Worm (Caenorhabditis elegans) whole organism, L1 larva: ENCODE data around the gene K03A11.6.

Experiments used
- C16A3.4 ChIP-seq: fragments of 150-350 bp; optimal IDR thresholded peaks from 2 replicates; lab custom pipeline; 2014; ENCODE audit warnings: missing biosample characterization, missing genetic modification characterization
- F16B12.6 ChIP-seq: fragments of 150-350 bp; optimal IDR thresholded peaks from 2 replicates; lab custom pipeline; 2014; ENCODE audit warnings: missing biosample characterization, missing genetic modification characterization
- aly-2 ChIP-seq: fragments of 150-350 bp; optimal IDR thresholded peaks from 2 replicates; lab custom pipeline; 2014; ENCODE audit warnings: missing biosample characterization, missing genetic modification characterization
- blmp-1 ChIP-seq: fragments of 150-350 bp; optimal IDR thresholded peaks from 2 replicates; lab custom pipeline; 2014; ENCODE audit warnings: missing biosample characterization, missing genetic modification characterization
- ceh-63 ChIP-seq: fragments of 200-800 bp; sonication (Bioruptor generic); optimal IDR thresholded peaks from 2 replicates; lab custom pipeline; 2018; ENCODE audit warnings: mild to moderate bottlenecking, missing genetic modification characterization, missing compliant biosample characterization
- ceh-8 ChIP-seq: fragments of 200-800 bp; sonication (Bioruptor generic); optimal IDR thresholded peaks from 2 replicates; lab custom pipeline; 2018; ENCODE audit warnings: mild to moderate bottlenecking, missing genetic modification characterization, moderate library complexity, missing compliant biosample characterization
- ceh-88 ChIP-seq: fragments of 200-800 bp; sonication (Bioruptor generic); IDR thresholded peaks from 2 replicates; pipeline ENCODE4 v1.3.6; 2022; ENCODE audit warnings: missing genetic modification characterization, missing compliant biosample characterization
- ceh-90 ChIP-seq: sonication (generic microtip); optimal IDR thresholded peaks from 2 replicates; lab custom pipeline; 2016; ENCODE audit warnings: missing genetic modification characterization, missing compliant biosample characterization
- dsc-1 ChIP-seq: sonication (generic microtip); optimal IDR thresholded peaks from 2 replicates; lab custom pipeline; 2016; ENCODE audit warnings: mild to moderate bottlenecking, missing genetic modification characterization, missing compliant biosample characterization
- egl-13 ChIP-seq: sonication (generic microtip); optimal IDR thresholded peaks from 2 replicates; lab custom pipeline; 2016; ENCODE audit warnings: missing genotype, missing genetic modification reagents, missing genetic modification characterization, missing compliant biosample characterization
- egl-27 ChIP-seq, 2 experiments: fragments of 150-350 bp in 1 of 2; sonication (generic microtip); optimal IDR thresholded peaks; 3 replicates each; lab custom pipeline; 2017 to 2018; ENCODE audit warnings: missing biosample characterization in 2 of 2, missing genetic modification characterization in 2 of 2, missing genetic modification reagents in 2 of 2
- elt-2 ChIP-seq: sonication (generic microtip); optimal IDR thresholded peaks from 2 replicates; lab custom pipeline; 2016; ENCODE audit warnings: missing genetic modification characterization, mild to moderate bottlenecking, inconsistent platforms, missing compliant biosample characterization, missing genetic modification reagents
- ets-5 ChIP-seq: fragments of 200-800 bp; sonication (Bioruptor generic); IDR thresholded peaks from 2 replicates; pipeline ENCODE4 v1.3.6; 2022; ENCODE audit warnings: missing genetic modification characterization, missing compliant biosample characterization
- fkh-4 ChIP-seq: sonication (generic microtip); optimal IDR thresholded peaks from 2 replicates; lab custom pipeline; 2016; ENCODE audit warnings: missing compliant biosample characterization, missing genetic modification characterization, borderline replicate concordance
- grh-1 ChIP-seq: fragments of 200-800 bp; sonication (Bioruptor generic); IDR thresholded peaks from 2 replicates; pipeline ENCODE4 v1.3.6; 2022; ENCODE audit warnings: missing genetic modification reagents, missing genetic modification characterization, missing compliant biosample characterization
- hlh-17 ChIP-seq: fragments of 200-800 bp; sonication (Bioruptor generic); optimal IDR thresholded peaks from 2 replicates; lab custom pipeline; 2018; ENCODE audit warnings: missing genetic modification characterization, mild to moderate bottlenecking, missing compliant biosample characterization, moderate library complexity, borderline replicate concordance
- hpl-2 ChIP-seq: fragments of 150-350 bp; optimal IDR thresholded peaks from 2 replicates; lab custom pipeline; 2014; ENCODE audit warnings: missing biosample characterization, missing genetic modification reagents, missing genetic modification characterization
- irx-1 ChIP-seq: sonication (generic microtip); optimal IDR thresholded peaks from 2 replicates; lab custom pipeline; 2016; ENCODE audit warnings: missing genetic modification characterization, missing compliant biosample characterization
- lin-14 ChIP-seq: fragments of 200-800 bp; sonication (Bioruptor generic); optimal IDR thresholded peaks from 2 replicates; lab custom pipeline; 2018; ENCODE audit warnings: mild to moderate bottlenecking, missing genetic modification characterization, moderate library complexity, missing compliant biosample characterization
- lin-15B ChIP-seq: fragments of 150-350 bp; sonication (generic microtip); optimal IDR thresholded peaks from 3 replicates; lab custom pipeline; 2014; ENCODE audit warnings: missing biosample characterization, missing genetic modification characterization
- lin-35 ChIP-seq, 2 experiments: fragments of 150-350 bp; optimal IDR thresholded peaks; 2 replicates each; lab custom pipeline; 2014; ENCODE audit warnings: missing biosample characterization in 2 of 2, missing genetic modification characterization in 2 of 2, missing genetic modification reagents in 2 of 2
- lin-39 ChIP-seq: fragments of 150-350 bp; optimal IDR thresholded peaks from 2 replicates; lab custom pipeline; 2014; ENCODE audit warnings: missing biosample characterization, missing genetic modification reagents, missing genetic modification characterization
- mab-9 ChIP-seq: fragments of 200-800 bp; sonication (Bioruptor generic); IDR thresholded peaks from 2 replicates; pipeline ENCODE4 v1.3.6; 2022; ENCODE audit warnings: missing genetic modification reagents, missing genetic modification characterization, missing compliant biosample characterization
- mdl-1 ChIP-seq, 2 experiments: fragments of 150-350 bp; optimal IDR thresholded peaks; 2 replicates each; lab custom pipeline; 2014 to 2017; ENCODE audit warnings: missing biosample characterization in 2 of 2, missing genetic modification characterization in 2 of 2, inconsistent platforms in 1 of 2
- nhr-11 ChIP-seq: fragments of 150-350 bp; optimal IDR thresholded peaks from 2 replicates; lab custom pipeline; 2014; ENCODE audit warnings: missing biosample characterization, missing genetic modification characterization
- nhr-19 ChIP-seq: fragments of 200-800 bp; sonication (Bioruptor generic); conservative IDR thresholded peaks from 2 replicates; pipeline ENCODE4 v1.3.6; 2022; ENCODE audit warnings: missing genetic modification characterization, missing compliant biosample characterization
- nhr-20 ChIP-seq: sonication (generic microtip); optimal IDR thresholded peaks from 2 replicates; lab custom pipeline; 2016; ENCODE audit warnings: mild to moderate bottlenecking, missing genetic modification characterization, missing compliant biosample characterization
- nhr-237 ChIP-seq: fragments of 150-350 bp; optimal IDR thresholded peaks from 2 replicates; lab custom pipeline; 2014; ENCODE audit warnings: missing biosample characterization, missing genetic modification characterization
- nhr-47 ChIP-seq: sonication (generic microtip); optimal IDR thresholded peaks from 2 replicates; lab custom pipeline; 2016; ENCODE audit warnings: mild to moderate bottlenecking, missing genetic modification characterization, moderate library complexity, missing compliant biosample characterization
- nhr-77 ChIP-seq: fragments of 150-350 bp; optimal IDR thresholded peaks from 2 replicates; lab custom pipeline; 2014; ENCODE audit warnings: missing biosample characterization, missing genetic modification characterization
- nhr-84 ChIP-seq: sonication (generic microtip); optimal IDR thresholded peaks from 2 replicates; lab custom pipeline; 2017; ENCODE audit warnings: missing biosample characterization, missing genetic modification characterization
- nhr-90 ChIP-seq: sonication (generic microtip); optimal IDR thresholded peaks from 2 replicates; lab custom pipeline; 2016; ENCODE audit warnings: mild to moderate bottlenecking, missing genetic modification characterization, missing compliant biosample characterization; ENCODE audit not compliant: poor library complexity
- pag-3 ChIP-seq: sonication (generic microtip); optimal IDR thresholded peaks from 2 replicates; lab custom pipeline; 2017; ENCODE audit warnings: missing genetic modification characterization, mild to moderate bottlenecking, missing compliant biosample characterization, antibody characterized with exemption, borderline replicate concordance; ENCODE audit not compliant: insufficient read depth
- pax-3 ChIP-seq: fragments of 200-800 bp; sonication (Bioruptor generic); optimal IDR thresholded peaks from 2 replicates; lab custom pipeline; 2018; ENCODE audit warnings: mild to moderate bottlenecking, missing genetic modification characterization, moderate library complexity, missing compliant biosample characterization
- pqm-1 ChIP-seq: sonication (generic microtip); optimal IDR thresholded peaks from 3 replicates; lab custom pipeline; 2017; ENCODE audit warnings: missing biosample characterization, missing genetic modification characterization
- rnt-1 ChIP-seq: sonication (generic microtip); optimal IDR thresholded peaks from 2 replicates; lab custom pipeline; 2016; ENCODE audit warnings: mild to moderate bottlenecking, missing genetic modification characterization, moderate library complexity, missing compliant biosample characterization
- skn-1 ChIP-seq: fragments of 150-350 bp; optimal IDR thresholded peaks from 2 replicates; lab custom pipeline; 2014; ENCODE audit warnings: missing biosample characterization, missing genetic modification characterization
- snpc-4 ChIP-seq: fragments of 150-350 bp; optimal IDR thresholded peaks from 2 replicates; lab custom pipeline; 2014; ENCODE audit warnings: missing biosample characterization, missing genetic modification characterization
- snu-23 ChIP-seq: sonication (generic microtip); optimal IDR thresholded peaks from 2 replicates; lab custom pipeline; 2016; ENCODE audit warnings: missing genetic modification characterization, missing compliant biosample characterization
- sox-4 ChIP-seq: sonication (generic microtip); optimal IDR thresholded peaks from 2 replicates; lab custom pipeline; 2016; ENCODE audit warnings: missing genetic modification characterization, missing compliant biosample characterization
- sptf-1 ChIP-seq: fragments of 150-350 bp; optimal IDR thresholded peaks from 2 replicates; lab custom pipeline; 2014; ENCODE audit warnings: missing biosample characterization, missing genetic modification characterization
- tbx-2 ChIP-seq: sonication (generic microtip); optimal IDR thresholded peaks from 2 replicates; lab custom pipeline; 2016; ENCODE audit warnings: missing genetic modification characterization, missing compliant biosample characterization
- unc-30 ChIP-seq: sonication (generic microtip); optimal IDR thresholded peaks from 2 replicates; lab custom pipeline; 2017; ENCODE audit warnings: missing biosample characterization, missing genetic modification characterization
- unc-86 ChIP-seq: sonication (generic microtip); optimal IDR thresholded peaks from 2 replicates; lab custom pipeline; 2016; ENCODE audit warnings: missing genetic modification characterization, missing compliant biosample characterization
- zip-4 ChIP-seq: fragments of 200-800 bp; sonication (Bioruptor generic); optimal IDR thresholded peaks from 2 replicates; lab custom pipeline; 2018; ENCODE audit warnings: mild to moderate bottlenecking, missing genetic modification characterization, moderate library complexity, missing compliant biosample characterization
- ztf-11 ChIP-seq, 2 experiments: sonication (generic microtip); optimal IDR thresholded peaks; 2 replicates each; lab custom pipeline; 2016 to 2017; ENCODE audit warnings: missing genetic modification characterization in 2 of 2, missing biosample characterization in 1 of 2, missing compliant biosample characterization in 1 of 2

Gene K03A11.6

ce11 chrX:13046324-13046723, 9.3 kb upstream of the K03A11.6 start (continued):
- TF ChIP-seq hpl-2 (GFP tag; lab: Kevin White, UChicago) (peak; percentile 82), C16A3.4 (tag; lab: Kevin White, UChicago) (peak; percentile 84), nhr-11 (tag; lab: Kevin White, UChicago) (peak; percentile 62), irx-1 (peak; percentile 86), skn-1 (peak; percentile 56), fkh-4 (tag; lab: Kevin White, UChicago) (peak; percentile 27), ceh-88 (peak; percentile 86), sox-4 (peak; percentile 77), nhr-47 (tag; lab: Kevin White, UChicago) (peak; percentile 95), ztf-11 (tag; optimal IDR thresholded peaks at IDR 0.05; lab: Kevin White, UChicago) (peak in 1 of 2 experiments; percentile 81), ceh-63 (peak; percentile 67), egl-27 (tag; optimal IDR thresholded peaks at IDR 0.05; lab: Kevin White, UChicago) (peak in 1 of 2 experiments; percentile 21)

DNA sequence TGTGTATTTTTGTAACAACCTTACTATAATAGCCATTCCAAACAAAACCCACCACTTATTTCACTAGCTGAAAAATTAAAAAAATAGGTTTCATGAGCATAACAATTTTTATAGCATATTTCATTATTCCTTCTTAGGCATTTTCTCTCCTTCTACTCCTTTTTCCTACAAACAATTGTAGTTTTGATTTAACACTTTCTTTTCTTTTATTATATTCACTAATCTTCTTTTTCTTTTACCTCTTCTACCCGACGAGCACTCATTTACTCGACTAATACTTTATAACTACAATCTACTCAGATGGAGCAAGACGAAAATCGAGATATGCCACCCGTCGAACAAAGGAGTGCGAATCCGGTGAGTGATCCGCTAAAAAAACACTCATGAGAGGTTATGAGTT, 7.4 kb upstream of the K03A11.6 start, which contains the start of gene C53C7.3:
C53C7.3 (plus strand) TSS at position 301 of the 400 bp plus-strand sequence.
- TF ChIP-seq nhr-77 (tag; lab: Kevin White, UChicago) (no peak), ets-5 (GFP tag; lab: Robert Waterston, UW) (no peak), blmp-1 (no peak), pqm-1 (tag; lab: Kevin White, UChicago) (no peak), ceh-90 (tag; lab: Kevin White, UChicago) (no peak), nhr-237 (tag; lab: Kevin White, UChicago) (no peak), egl-13 (no peak), egl-27 (tag; optimal IDR thresholded peaks at IDR 0.05; lab: Kevin White, UChicago) (no peak), nhr-90 (tag; lab: Kevin White, UChicago) (no peak)

ce11 chrX:13051405-13051804, 4.3 kb upstream of the K03A11.6 start, which contains the start of gene K03A11.1:
Gene K03A11.1 (plus strand): TSS chrX:13051705.
- TF ChIP-seq nhr-84 (tag; lab: Kevin White, UChicago), result no peak
- no peak for TF ChIP-seq pqm-1 (tag; lab: Kevin White, UChicago)
- no peak for TF ChIP-seq aly-2 (tag; lab: Kevin White, UChicago)
- no peak for TF ChIP-seq unc-30 (tag; lab: Kevin White, UChicago)
- no peak for TF ChIP-seq irx-1
- no peak for TF ChIP-seq sptf-1
- TF ChIP-seq mdl-1 (tag; optimal IDR thresholded peaks at IDR 0.05; lab: Kevin White, UChicago), result no peak
- TF ChIP-seq hlh-17, result no peak
- no peak for TF ChIP-seq tbx-2
- TF ChIP-seq pax-3, result no peak
- TF ChIP-seq grh-1, result no peak
- TF ChIP-seq rnt-1, result no peak
- no peak for TF ChIP-seq elt-2
- TF ChIP-seq unc-86, result no peak
- no peak for TF ChIP-seq nhr-90 (tag; lab: Kevin White, UChicago)
- TF ChIP-seq F16B12.6 (tag; lab: Kevin White, UChicago), result no peak
- TF ChIP-seq egl-13, result no peak

DNA sequence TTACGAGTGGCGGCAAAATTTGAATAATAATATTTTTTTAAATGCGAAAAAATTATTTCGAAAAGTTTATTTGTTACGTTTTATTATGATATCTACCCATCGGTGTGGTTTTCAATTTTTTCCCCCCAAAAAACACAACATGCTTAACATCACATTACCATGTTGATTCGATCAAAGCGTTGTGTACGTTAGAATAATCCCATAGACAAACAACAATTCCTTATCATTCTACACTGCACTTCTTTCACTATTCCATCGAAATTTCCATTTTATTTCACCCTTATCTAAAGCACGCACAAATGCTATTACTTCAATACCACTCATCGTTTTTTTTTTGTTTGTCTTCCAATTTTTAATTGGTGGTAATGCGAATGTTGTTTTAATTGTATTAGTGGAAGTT, 4.3 kb downstream of the K03A11.6 start:
- TF ChIP-seq nhr-19 (GFP tag; lab: Robert Waterston, UW), result no peak
- TF ChIP-seq egl-13, result no peak
- peak; percentile 2 for TF ChIP-seq lin-14 (GFP tag; lab: Kevin White, UChicago)
- TF ChIP-seq nhr-77 (tag; lab: Kevin White, UChicago), result no peak
- no peak for TF ChIP-seq snu-23
- TF ChIP-seq mab-9 (GFP tag; lab: Robert Waterston, UW), result no peak
- no peak for TF ChIP-seq nhr-84 (tag; lab: Kevin White, UChicago)
- no peak for TF ChIP-seq dsc-1
- no peak for TF ChIP-seq pag-3
- TF ChIP-seq mdl-1 (tag; optimal IDR thresholded peaks at IDR 0.05; lab: Kevin White, UChicago), result no peak
- TF ChIP-seq nhr-90 (tag; lab: Kevin White, UChicago), result peak; percentile 40
- no peak for TF ChIP-seq fkh-4 (tag; lab: Kevin White, UChicago)
- TF ChIP-seq pax-3, result no peak
- TF ChIP-seq hlh-17, result no peak
- no peak for TF ChIP-seq lin-39 (tag; lab: Kevin White, UChicago)
- TF ChIP-seq ceh-88, result no peak
- peak; percentile 76 for TF ChIP-seq elt-2
- no peak for TF ChIP-seq ceh-8 (GFP tag; lab: Kevin White, UChicago)
- TF ChIP-seq egl-27 (tag; optimal IDR thresholded peaks at IDR 0.05; lab: Kevin White, UChicago), result no peak
- no peak for TF ChIP-seq hpl-2 (GFP tag; lab: Kevin White, UChicago)
- no peak for TF ChIP-seq zip-4 (GFP tag; lab: Kevin White, UChicago)
- TF ChIP-seq snpc-4, result no peak
- peak in 1 of 2 experiments; percentile 36 for TF ChIP-seq lin-35 (GFP tag; optimal IDR thresholded peaks at IDR 0.05; lab: Kevin White, UChicago)
- no peak for TF ChIP-seq unc-30 (tag; lab: Kevin White, UChicago)
- no peak for TF ChIP-seq nhr-20
- no peak for TF ChIP-seq lin-15B (tag; lab: Kevin White, UChicago)
